Worm (Caenorhabditis elegans) whole organism, midembryonic: ENCODE data around the gene Y69A2AR.12.

Source experiments
- flt-1 ChIP-seq: fragments of 200-800 bp; sonication (Bioruptor generic); IDR thresholded peaks from 2 replicates; pipeline ENCODE4 v1.3.6; 2022; ENCODE audit warnings: missing genetic modification characterization, missing compliant biosample characterization
- klf-2 ChIP-seq: fragments of 200-800 bp; sonication (Bioruptor generic); conservative IDR thresholded peaks from 2 replicates; pipeline ENCODE4 v1.3.6; 2022; ENCODE audit warnings: missing genetic modification reagents, missing genetic modification characterization, missing compliant biosample characterization
- ztf-23 ChIP-seq: fragments of 200-800 bp; sonication (Bioruptor generic); IDR thresholded peaks from 2 replicates; pipeline ENCODE4 v1.3.6; 2022; ENCODE audit warnings: missing genetic modification reagents, missing genetic modification characterization, missing compliant biosample characterization
- ztf-29 ChIP-seq: fragments of 200-800 bp; sonication (Bioruptor generic); IDR thresholded peaks from 2 replicates; pipeline ENCODE4 v1.3.6; 2022; ENCODE audit warnings: missing genetic modification reagents, missing genetic modification characterization, missing compliant biosample characterization

ce11 chrIV:2542001-2542400 is 26.4 kb upstream of the Y69A2AR.12 start, which contains the start of gene sprr-3:
- TF ChIP-seq flt-1 (GFP tag; lab: Robert Waterston, UW) = no peak
- TF ChIP-seq klf-2 (GFP tag; lab: Robert Waterston, UW) = no peak
- no peak for TF ChIP-seq ztf-23
- no peak for TF ChIP-seq ztf-29
